Worm (Caenorhabditis elegans) whole organism, early embryonic: ENCODE results near the gene pals-23.

Source experiments
- B0310.2 ChIP-seq: sonication (generic microtip); optimal IDR thresholded peaks from 2 replicates; lab custom pipeline; 2016; ENCODE audit warnings: mild to moderate bottlenecking, missing genetic modification characterization, missing compliant biosample characterization
- F13C5.2 ChIP-seq: sonication (generic microtip); optimal IDR thresholded peaks from 2 replicates; lab custom pipeline; 2017; ENCODE audit warnings: mild to moderate bottlenecking, missing genetic modification characterization, inconsistent platforms, missing compliant biosample characterization
- aly-1 ChIP-seq: sonication (generic microtip); optimal IDR thresholded peaks from 2 replicates; lab custom pipeline; 2016; ENCODE audit warnings: missing genetic modification characterization, missing compliant biosample characterization
- ama-1 ChIP-seq: fragments of 150-350 bp; optimal IDR thresholded peaks from 2 replicates; lab custom pipeline; 2014
- ets-7 ChIP-seq: sonication (generic microtip); optimal IDR thresholded peaks from 2 replicates; lab custom pipeline; 2016; ENCODE audit warnings: missing genotype, missing genetic modification characterization, missing compliant biosample characterization
- flt-1 ChIP-seq: fragments of 200-800 bp; sonication (Bioruptor generic); IDR thresholded peaks from 2 replicates; pipeline ENCODE4 v1.3.6; 2022; ENCODE audit warnings: missing genetic modification characterization, missing compliant biosample characterization
- hmbx-1 ChIP-seq: sonication (generic microtip); optimal IDR thresholded peaks from 2 replicates; lab custom pipeline; 2016; ENCODE audit warnings: mild to moderate bottlenecking, missing genetic modification characterization, missing compliant biosample characterization
- hmg-4 ChIP-seq: fragments of 200-800 bp; sonication (Bioruptor generic); optimal IDR thresholded peaks from 2 replicates; lab custom pipeline; 2018; ENCODE audit warnings: mild to moderate bottlenecking, missing genetic modification characterization, missing compliant biosample characterization
- hnd-1 ChIP-seq: sonication (generic microtip); optimal IDR thresholded peaks from 2 replicates; lab custom pipeline; 2016; ENCODE audit warnings: missing genetic modification characterization, missing compliant biosample characterization
- scrt-1 ChIP-seq: fragments of 200-800 bp; sonication (Bioruptor generic); IDR thresholded peaks from 2 replicates; pipeline ENCODE4 v1.3.6; 2022; ENCODE audit warnings: missing genetic modification characterization, missing compliant biosample characterization
- sea-1 ChIP-seq: fragments of 200-800 bp; sonication (Bioruptor generic); conservative IDR thresholded peaks from 2 replicates; pipeline ENCODE4 v1.3.6; 2022; ENCODE audit warnings: missing genetic modification characterization, missing compliant biosample characterization
- tbx-11 ChIP-seq: fragments of 200-800 bp; sonication (Bioruptor generic); IDR thresholded peaks from 2 replicates; pipeline ENCODE4 v1.3.6; 2022; ENCODE audit warnings: missing genetic modification characterization, missing compliant biosample characterization
- tra-4 ChIP-seq: sonication (generic microtip); optimal IDR thresholded peaks from 2 replicates; lab custom pipeline; 2017; ENCODE audit warnings: missing genetic modification characterization, missing compliant biosample characterization

ce11 chrIII:96196-96595, 28.4 kb upstream of the pals-23 start:
- no peak for TF ChIP-seq hmbx-1 (tag; lab: Kevin White, UChicago)
- TF ChIP-seq aly-1 (tag; lab: Kevin White, UChicago), result no peak
- no peak for TF ChIP-seq tra-4 (tag; lab: Kevin White, UChicago)
- no peak for TF ChIP-seq F13C5.2
- no peak for TF ChIP-seq scrt-1
- no peak for TF ChIP-seq tbx-11 (GFP tag; lab: Robert Waterston, UW)
- no peak for TF ChIP-seq ama-1 (lab: Kevin White, UChicago)
- TF ChIP-seq B0310.2 (tag; lab: Kevin White, UChicago), result no peak
- no peak for TF ChIP-seq flt-1
- TF ChIP-seq ets-7, result no peak
- TF ChIP-seq hmg-4 (GFP tag; lab: Kevin White, UChicago), result no peak
- no peak for TF ChIP-seq hnd-1
- no peak for TF ChIP-seq sea-1 (GFP tag; lab: Robert Waterston, UW)
